Fruit fly (Drosophila melanogaster) whole organism: ENCODE results near the gene CG31904.

ENCODE experiments used
- CG8478 ChIP-seq: fragments of >200 bp; optimal IDR thresholded peaks from 2 replicates; lab custom pipeline; 2018; ENCODE audit warnings: inconsistent platforms
- pan ChIP-seq: fragments of >200 bp; optimal IDR thresholded peaks from 2 replicates; lab custom pipeline; 2017

DNA sequence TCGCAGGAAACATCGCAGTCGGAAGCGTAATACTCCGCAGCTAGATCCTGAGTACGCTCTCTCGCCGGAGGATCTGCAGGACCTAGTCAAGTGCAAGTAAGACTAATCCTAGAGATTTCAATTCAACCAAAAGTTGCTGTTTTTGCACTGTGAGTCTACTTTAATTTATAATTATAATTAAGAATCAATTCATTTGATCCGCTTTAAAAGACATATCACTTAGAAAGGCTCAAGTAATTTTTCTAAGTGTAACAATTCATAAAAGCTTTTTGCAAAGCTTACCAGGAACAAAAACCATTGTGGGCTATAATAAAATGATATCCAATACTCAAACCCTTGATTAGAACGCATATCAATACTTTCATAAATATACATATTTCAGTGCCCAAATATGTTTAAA lies 18.2 kb upstream of the CG31904 start:
- no peak for TF ChIP-seq CG8478 (lab: Kevin White, UChicago)
- TF ChIP-seq pan, result no peak
